Worm (Caenorhabditis elegans) whole organism, L2 larva: Measurements from ENCODE around the gene ZK892.3.

Experiments used
- C34F6.9 ChIP-seq: fragments of 150-350 bp; optimal IDR thresholded peaks from 2 replicates; lab custom pipeline; 2014; ENCODE audit warnings: missing biosample characterization, missing genetic modification characterization
- F13H6.1 ChIP-seq: sonication (generic microtip); optimal IDR thresholded peaks from 2 replicates; lab custom pipeline; 2016; ENCODE audit warnings: missing genetic modification characterization, missing compliant biosample characterization
- R02D3.7 ChIP-seq: fragments of 150-350 bp; optimal IDR thresholded peaks from 2 replicates; lab custom pipeline; 2014; ENCODE audit warnings: missing biosample characterization, missing genetic modification characterization
- ZK546.5 ChIP-seq: sonication (generic microtip); optimal IDR thresholded peaks from 2 replicates; lab custom pipeline; 2017; ENCODE audit warnings: missing biosample characterization, missing genetic modification characterization
- alr-1 ChIP-seq: fragments of 150-350 bp; optimal IDR thresholded peaks from 2 replicates; lab custom pipeline; 2014; ENCODE audit warnings: missing biosample characterization, missing genetic modification characterization
- aly-2 ChIP-seq: fragments of 150-350 bp; optimal IDR thresholded peaks from 2 replicates; lab custom pipeline; 2014; ENCODE audit warnings: missing biosample characterization, missing genetic modification characterization
- blmp-1 ChIP-seq: sonication (generic microtip); optimal IDR thresholded peaks from 2 replicates; lab custom pipeline; 2017; ENCODE audit warnings: missing genetic modification characterization, mild to moderate bottlenecking, missing compliant biosample characterization, antibody characterized with exemption, moderate library complexity; ENCODE audit not compliant: insufficient read depth
- ceh-82 ChIP-seq: fragments of 150-350 bp; optimal IDR thresholded peaks from 2 replicates; lab custom pipeline; 2014; ENCODE audit warnings: missing biosample characterization, missing genetic modification characterization
- crh-2 ChIP-seq: sonication (generic microtip); optimal IDR thresholded peaks from 2 replicates; lab custom pipeline; 2017; ENCODE audit warnings: missing biosample characterization, missing genetic modification characterization
- dmd-4 ChIP-seq: sonication (generic microtip); optimal IDR thresholded peaks from 2 replicates; lab custom pipeline; 2017; ENCODE audit warnings: missing biosample characterization, missing genetic modification characterization
- lin-11 ChIP-seq: fragments of 150-350 bp; sonication (generic microtip); optimal IDR thresholded peaks from 2 replicates; lab custom pipeline; 2014; ENCODE audit warnings: missing biosample characterization, missing genetic modification characterization, inconsistent platforms, mixed read lengths
- lin-13 ChIP-seq: fragments of 150-350 bp; optimal IDR thresholded peaks from 2 replicates; lab custom pipeline; 2014; ENCODE audit warnings: missing biosample characterization, missing genetic modification reagents, missing genetic modification characterization
- lin-39 ChIP-seq: fragments of 150-350 bp; optimal IDR thresholded peaks from 2 replicates; lab custom pipeline; 2014; ENCODE audit warnings: missing biosample characterization, missing genetic modification reagents, missing genetic modification characterization
- mab-5 ChIP-seq: fragments of 150-350 bp; optimal IDR thresholded peaks from 2 replicates; lab custom pipeline; 2014; ENCODE audit warnings: missing biosample characterization, missing genetic modification characterization
- nhr-11 ChIP-seq: fragments of 150-350 bp; optimal IDR thresholded peaks from 2 replicates; lab custom pipeline; 2014; ENCODE audit warnings: missing biosample characterization, missing genetic modification characterization
- nhr-12 ChIP-seq: fragments of 150-350 bp; optimal IDR thresholded peaks from 2 replicates; lab custom pipeline; 2014; ENCODE audit warnings: missing biosample characterization, missing genetic modification characterization
- nhr-129 ChIP-seq: fragments of 150-350 bp; optimal IDR thresholded peaks from 2 replicates; lab custom pipeline; 2014; ENCODE audit warnings: missing biosample characterization, missing genetic modification characterization
- nhr-21 ChIP-seq: fragments of 150-350 bp; optimal IDR thresholded peaks from 2 replicates; lab custom pipeline; 2014; ENCODE audit warnings: missing biosample characterization, missing genetic modification characterization
- nhr-237 ChIP-seq: fragments of 150-350 bp; optimal IDR thresholded peaks from 2 replicates; lab custom pipeline; 2014; ENCODE audit warnings: missing biosample characterization, missing genetic modification characterization
- nhr-25 ChIP-seq: fragments of 150-350 bp; sonication (generic microtip); optimal IDR thresholded peaks from 3 replicates; lab custom pipeline; 2014; ENCODE audit warnings: missing biosample characterization, missing genetic modification characterization
- nhr-6 ChIP-seq: fragments of 150-350 bp; optimal IDR thresholded peaks from 2 replicates; lab custom pipeline; 2014; ENCODE audit warnings: missing biosample characterization, missing genetic modification characterization
- peb-1 ChIP-seq: fragments of 150-350 bp; optimal IDR thresholded peaks from 2 replicates; lab custom pipeline; 2014; ENCODE audit warnings: missing biosample characterization, missing genetic modification characterization
- skn-1 ChIP-seq: sonication (generic microtip); optimal IDR thresholded peaks from 2 replicates; lab custom pipeline; 2017; ENCODE audit warnings: missing biosample characterization, missing genetic modification characterization
- sma-3 ChIP-seq: sonication (generic microtip); optimal IDR thresholded peaks from 2 replicates; lab custom pipeline; 2016; ENCODE audit warnings: missing genetic modification reagents, missing genetic modification characterization, missing compliant biosample characterization
- ztf-1 ChIP-seq: fragments of 200-800 bp; sonication (Bioruptor generic); conservative IDR thresholded peaks from 2 replicates; pipeline ENCODE4 v1.3.6; 2022; ENCODE audit warnings: missing genetic modification characterization, missing compliant biosample characterization

The ZK892.3 gene

ce11 chrII:10048568-10048967 lies 46.9 kb downstream of the ZK892.3 start, which contains the start of gene flp-4:
flp-4 (plus strand) TSS chrII:10048868.
- TF ChIP-seq nhr-6 (tag; lab: Kevin White, UChicago) (no peak), lin-11 (no peak), aly-2 (tag; lab: Kevin White, UChicago) (no peak), F13H6.1 (tag; lab: Kevin White, UChicago) (no peak), C34F6.9 (tag; lab: Kevin White, UChicago) (no peak), dmd-4 (no peak), blmp-1 (tag; lab: Kevin White, UChicago) (no peak), nhr-21 (no peak), nhr-129 (tag; lab: Kevin White, UChicago) (no peak), alr-1 (tag; lab: Kevin White, UChicago) (no peak), ceh-82 (tag; lab: Kevin White, UChicago) (no peak), nhr-237 (tag; lab: Kevin White, UChicago) (no peak), sma-3 (no peak), lin-13 (GFP tag; lab: Kevin White, UChicago) (no peak), nhr-12 (tag; lab: Kevin White, UChicago) (no peak)

- TF ChIP-seq skn-1 (tag; lab: Kevin White, UChicago) (no peak), nhr-12 (tag; lab: Kevin White, UChicago) (no peak), peb-1 (no peak), crh-2 (tag; lab: Kevin White, UChicago) (no peak), ztf-1 (no peak), nhr-11 (tag; lab: Kevin White, UChicago) (no peak), lin-13 (GFP tag; lab: Kevin White, UChicago) (no peak), mab-5 (tag; lab: Kevin White, UChicago) (no peak), nhr-25 (no peak), ZK546.5 (tag; lab: Kevin White, UChicago) (no peak), lin-39 (tag; lab: Kevin White, UChicago) (no peak), nhr-6 (tag; lab: Kevin White, UChicago) (no peak), R02D3.7 (tag; lab: Kevin White, UChicago) (no peak)
Measured at ce11 chrII:10051485-10051884, 49.8 kb downstream of the ZK892.3 start.
